Worm (Caenorhabditis elegans) whole organism, L2 larva: Measurements from ENCODE around the gene Y54F10BM.20.

ENCODE experiments used
- C34F6.9 ChIP-seq: fragments of 150-350 bp; optimal IDR thresholded peaks from 2 replicates; lab custom pipeline; 2014; ENCODE audit warnings: missing biosample characterization, missing genetic modification characterization
- F13H6.1 ChIP-seq: sonication (generic microtip); optimal IDR thresholded peaks from 2 replicates; lab custom pipeline; 2016; ENCODE audit warnings: missing genetic modification characterization, missing compliant biosample characterization
- R02D3.7 ChIP-seq: fragments of 150-350 bp; optimal IDR thresholded peaks from 2 replicates; lab custom pipeline; 2014; ENCODE audit warnings: missing biosample characterization, missing genetic modification characterization
- Y55F3AM.14 ChIP-seq: fragments of 200-800 bp; sonication (Bioruptor generic); optimal IDR thresholded peaks from 2 replicates; lab custom pipeline; 2018; ENCODE audit warnings: mild to moderate bottlenecking, missing genetic modification characterization, missing compliant biosample characterization
- ZK546.5 ChIP-seq: sonication (generic microtip); optimal IDR thresholded peaks from 2 replicates; lab custom pipeline; 2017; ENCODE audit warnings: missing biosample characterization, missing genetic modification characterization
- alr-1 ChIP-seq: fragments of 150-350 bp; optimal IDR thresholded peaks from 2 replicates; lab custom pipeline; 2014; ENCODE audit warnings: missing biosample characterization, missing genetic modification characterization
- ama-1 ChIP-seq: fragments of 150-350 bp; optimal IDR thresholded peaks from 2 replicates; lab custom pipeline; 2018; ENCODE audit warnings: inconsistent platforms
- blmp-1 ChIP-seq: sonication (generic microtip); optimal IDR thresholded peaks from 2 replicates; lab custom pipeline; 2017; ENCODE audit warnings: missing genetic modification characterization, mild to moderate bottlenecking, missing compliant biosample characterization, antibody characterized with exemption, moderate library complexity; ENCODE audit not compliant: insufficient read depth
- crh-2 ChIP-seq: sonication (generic microtip); optimal IDR thresholded peaks from 2 replicates; lab custom pipeline; 2017; ENCODE audit warnings: missing biosample characterization, missing genetic modification characterization
- dmd-4 ChIP-seq: sonication (generic microtip); optimal IDR thresholded peaks from 2 replicates; lab custom pipeline; 2017; ENCODE audit warnings: missing biosample characterization, missing genetic modification characterization
- egl-27 ChIP-seq: sonication (generic microtip); optimal IDR thresholded peaks from 3 replicates; lab custom pipeline; 2017; ENCODE audit warnings: missing biosample characterization, missing genetic modification reagents, missing genetic modification characterization
- elt-3 ChIP-seq: sonication (generic microtip); optimal IDR thresholded peaks from 2 replicates; lab custom pipeline; 2017; ENCODE audit warnings: missing biosample characterization, missing genetic modification characterization
- fos-1 ChIP-seq: fragments of 150-350 bp; optimal IDR thresholded peaks from 2 replicates; lab custom pipeline; 2014; ENCODE audit warnings: missing biosample characterization, missing genetic modification characterization
- gmeb-1 ChIP-seq: fragments of 150-350 bp; optimal IDR thresholded peaks from 2 replicates; lab custom pipeline; 2014; ENCODE audit warnings: missing biosample characterization, missing genetic modification characterization
- lin-11 ChIP-seq: fragments of 150-350 bp; sonication (generic microtip); optimal IDR thresholded peaks from 2 replicates; lab custom pipeline; 2014; ENCODE audit warnings: missing biosample characterization, missing genetic modification characterization, inconsistent platforms, mixed read lengths
- lin-13 ChIP-seq: fragments of 150-350 bp; optimal IDR thresholded peaks from 2 replicates; lab custom pipeline; 2014; ENCODE audit warnings: missing biosample characterization, missing genetic modification reagents, missing genetic modification characterization
- lsy-2 ChIP-seq, 2 experiments: fragments of 150-350 bp in 1 of 2; sonication (generic microtip) in 1 of 2; optimal IDR thresholded peaks; 2 replicates each; lab custom pipeline; 2014 to 2017; ENCODE audit warnings: missing biosample characterization in 2 of 2, missing genetic modification characterization in 2 of 2
- mab-5 ChIP-seq: fragments of 150-350 bp; optimal IDR thresholded peaks from 2 replicates; lab custom pipeline; 2014; ENCODE audit warnings: missing biosample characterization, missing genetic modification characterization
- mbf-1 ChIP-seq: sonication (generic microtip); optimal IDR thresholded peaks from 2 replicates; lab custom pipeline; 2017; ENCODE audit warnings: missing biosample characterization, missing genetic modification characterization
- mdl-1 ChIP-seq, 2 experiments: fragments of 150-350 bp in 1 of 2; sonication (generic microtip) in 1 of 2; optimal IDR thresholded peaks; 2 replicates each; lab custom pipeline; 2017; ENCODE audit warnings: missing biosample characterization in 2 of 2, missing genetic modification characterization in 2 of 2
- nhr-10 ChIP-seq: sonication (generic microtip); optimal IDR thresholded peaks from 2 replicates; lab custom pipeline; 2017; ENCODE audit warnings: missing biosample characterization, missing genetic modification characterization
- nhr-11 ChIP-seq: fragments of 150-350 bp; optimal IDR thresholded peaks from 2 replicates; lab custom pipeline; 2014; ENCODE audit warnings: missing biosample characterization, missing genetic modification characterization
- nhr-12 ChIP-seq: fragments of 150-350 bp; optimal IDR thresholded peaks from 2 replicates; lab custom pipeline; 2014; ENCODE audit warnings: missing biosample characterization, missing genetic modification characterization
- nhr-23 ChIP-seq: fragments of 150-350 bp; optimal IDR thresholded peaks from 2 replicates; lab custom pipeline; 2014; ENCODE audit warnings: missing biosample characterization, missing genetic modification reagents, missing genetic modification characterization
- nhr-237 ChIP-seq: fragments of 150-350 bp; optimal IDR thresholded peaks from 2 replicates; lab custom pipeline; 2014; ENCODE audit warnings: missing biosample characterization, missing genetic modification characterization
- nhr-25 ChIP-seq: fragments of 150-350 bp; sonication (generic microtip); optimal IDR thresholded peaks from 3 replicates; lab custom pipeline; 2014; ENCODE audit warnings: missing biosample characterization, missing genetic modification characterization
- nhr-6 ChIP-seq: fragments of 150-350 bp; optimal IDR thresholded peaks from 2 replicates; lab custom pipeline; 2014; ENCODE audit warnings: missing biosample characterization, missing genetic modification characterization
- peb-1 ChIP-seq: fragments of 150-350 bp; optimal IDR thresholded peaks from 2 replicates; lab custom pipeline; 2014; ENCODE audit warnings: missing biosample characterization, missing genetic modification characterization
- sem-4 ChIP-seq: fragments of 150-350 bp; optimal IDR thresholded peaks from 2 replicates; lab custom pipeline; 2014; ENCODE audit warnings: missing biosample characterization, missing genetic modification reagents, missing genetic modification characterization
- skn-1 ChIP-seq: sonication (generic microtip); optimal IDR thresholded peaks from 2 replicates; lab custom pipeline; 2017; ENCODE audit warnings: missing biosample characterization, missing genetic modification characterization
- sma-9 ChIP-seq, 2 experiments: fragments of 150-350 bp in 1 of 2; sonication (generic microtip) in 1 of 2; optimal IDR thresholded peaks; 2 replicates each; lab custom pipeline; 2014 to 2016; ENCODE audit warnings: missing genetic modification characterization in 2 of 2, mild to moderate bottlenecking in 1 of 2, missing biosample characterization in 1 of 2, missing compliant biosample characterization in 1 of 2, missing genetic modification reagents in 1 of 2, moderate library complexity in 1 of 2
- snpc-4 ChIP-seq: fragments of 150-350 bp; optimal IDR thresholded peaks from 2 replicates; lab custom pipeline; 2014; ENCODE audit warnings: missing biosample characterization, missing genetic modification characterization
- unc-39 ChIP-seq: fragments of 150-350 bp; optimal IDR thresholded peaks from 2 replicates; lab custom pipeline; 2014; ENCODE audit warnings: missing biosample characterization, missing genetic modification characterization
- unc-55 ChIP-seq: fragments of 150-350 bp; sonication (generic microtip); optimal IDR thresholded peaks from 3 replicates; lab custom pipeline; 2014; ENCODE audit warnings: missing biosample characterization, missing genetic modification reagents, missing genetic modification characterization
- unc-62 ChIP-seq: fragments of 150-350 bp; optimal IDR thresholded peaks from 2 replicates; lab custom pipeline; 2014; ENCODE audit warnings: missing biosample characterization, missing genetic modification reagents, missing genetic modification characterization
- zag-1 ChIP-seq: fragments of 150-350 bp; optimal IDR thresholded peaks from 2 replicates; lab custom pipeline; 2014; ENCODE audit warnings: missing biosample characterization, missing genetic modification characterization
- ztf-1 ChIP-seq: fragments of 200-800 bp; sonication (Bioruptor generic); conservative IDR thresholded peaks from 2 replicates; pipeline ENCODE4 v1.3.6; 2022; ENCODE audit warnings: missing genetic modification characterization, missing compliant biosample characterization
- ztf-11 ChIP-seq: sonication (generic microtip); optimal IDR thresholded peaks from 2 replicates; lab custom pipeline; 2017; ENCODE audit warnings: missing biosample characterization, missing genetic modification characterization
- ztf-4 ChIP-seq: fragments of 150-350 bp; optimal IDR thresholded peaks from 2 replicates; lab custom pipeline; 2014; ENCODE audit warnings: missing biosample characterization, missing genetic modification characterization

The Y54F10BM.20 gene

ce11 chrIII:2314678-2315077, 6.6 kb downstream of the Y54F10BM.20 start:
- TF ChIP-seq unc-55 (GFP tag; lab: Kevin White, UChicago) (no peak), Y55F3AM.14 (GFP tag; lab: Kevin White, UChicago) (no peak), egl-27 (tag; lab: Kevin White, UChicago) (no peak), lin-13 (GFP tag; lab: Kevin White, UChicago) (no peak), lin-11 (no peak), nhr-237 (tag; lab: Kevin White, UChicago) (no peak), ZK546.5 (tag; lab: Kevin White, UChicago) (no peak), R02D3.7 (tag; lab: Kevin White, UChicago) (no peak), gmeb-1 (no peak), mdl-1 (tag; optimal IDR thresholded peaks at IDR 0.05; lab: Kevin White, UChicago) (no peak)
- TF ChIP-seq, all 48 proteins: peak for 0

DNA sequence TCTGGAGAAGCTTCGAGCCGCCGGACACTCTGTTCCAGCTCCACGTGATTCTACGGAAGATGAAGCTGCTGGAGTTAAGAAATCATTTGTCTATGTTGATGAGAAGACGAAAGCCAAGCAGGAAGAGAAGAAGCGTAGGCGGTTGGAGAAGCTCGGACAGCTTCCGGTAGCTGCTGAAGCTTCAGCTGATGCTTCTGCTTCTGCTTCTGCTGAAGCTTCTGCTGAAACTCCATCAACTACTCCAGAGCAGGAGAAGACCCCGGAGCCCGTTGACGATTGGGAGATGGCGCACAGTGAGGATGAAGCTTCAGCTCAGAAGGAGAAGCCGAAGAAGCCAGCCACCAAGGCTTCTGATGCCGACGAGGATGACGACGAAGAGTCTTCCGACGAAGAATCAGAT, 8.4 kb downstream of the Y54F10BM.20 start:
- no peak for TF ChIP-seq C34F6.9 (tag; lab: Kevin White, UChicago)
- TF ChIP-seq, all 48 proteins: peak for 0

ce11 chrIII:2324703-2325102, 16.6 kb downstream of the Y54F10BM.20 start:
- no peak for TF ChIP-seq nhr-23 (tag; lab: Kevin White, UChicago)
- TF ChIP-seq ZK546.5 (tag; lab: Kevin White, UChicago) = no peak
- no peak for TF ChIP-seq unc-55 (GFP tag; lab: Kevin White, UChicago)
- TF ChIP-seq blmp-1 (tag; lab: Kevin White, UChicago) = no peak
- no peak for TF ChIP-seq lsy-2 (tag; optimal IDR thresholded peaks at IDR 0.05; lab: Kevin White, UChicago)
- TF ChIP-seq sma-9 (GFP tag; optimal IDR thresholded peaks at IDR 0.05; lab: Kevin White, UChicago) = no peak
- no peak for TF ChIP-seq sma-9 (tag; optimal IDR thresholded peaks at IDR 0.05; lab: Kevin White, UChicago)
- TF ChIP-seq egl-27 (tag; lab: Kevin White, UChicago) = no peak
- TF ChIP-seq mdl-1 (tag; optimal IDR thresholded peaks at IDR 0.05; lab: Kevin White, UChicago) = no peak
- TF ChIP-seq ama-1 (lab: Kevin White, UChicago) = no peak
- no peak for TF ChIP-seq crh-2 (tag; lab: Kevin White, UChicago)
- TF ChIP-seq nhr-10 (tag; lab: Kevin White, UChicago) = no peak
- TF ChIP-seq zag-1 (tag; lab: Kevin White, UChicago) = no peak
- no peak for TF ChIP-seq ztf-1 (GFP tag; lab: Robert Waterston, UW)
- TF ChIP-seq mbf-1 (tag; lab: Kevin White, UChicago) = no peak
- no peak for TF ChIP-seq lin-11
- no peak for TF ChIP-seq dmd-4
- TF ChIP-seq nhr-6 (tag; lab: Kevin White, UChicago) = no peak

DNA sequence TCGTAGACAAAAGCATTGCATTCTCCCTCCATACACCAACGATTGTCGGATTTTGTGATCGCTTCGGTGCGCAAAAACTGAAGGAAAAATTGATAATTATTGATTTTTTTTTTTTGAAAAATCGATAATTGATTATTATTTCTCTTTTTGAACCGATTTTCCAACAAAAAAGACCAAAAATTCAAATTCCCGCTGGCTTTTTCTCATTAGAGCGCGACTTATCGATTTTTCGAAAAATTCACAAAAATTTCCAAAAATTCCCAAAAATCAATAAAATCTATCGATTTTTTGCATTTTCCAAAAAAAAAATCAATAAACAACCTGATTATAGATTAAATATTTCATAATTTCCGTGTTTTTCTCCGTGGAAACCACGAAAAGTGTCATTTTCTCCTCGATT, 20.6 kb downstream of the Y54F10BM.20 start:
- TF ChIP-seq nhr-11 (tag; lab: Kevin White, UChicago) = no peak
- TF ChIP-seq gmeb-1 = no peak
- TF ChIP-seq F13H6.1 (tag; lab: Kevin White, UChicago) = no peak
- no peak for TF ChIP-seq unc-62 (GFP tag; lab: Kevin White, UChicago)
- TF ChIP-seq alr-1 (tag; lab: Kevin White, UChicago) = no peak
- no peak for TF ChIP-seq egl-27 (tag; lab: Kevin White, UChicago)
- TF ChIP-seq ztf-11 = no peak
- no peak for TF ChIP-seq Y55F3AM.14 (GFP tag; lab: Kevin White, UChicago)
- TF ChIP-seq nhr-25 (tag; lab: Kevin White, UChicago) = no peak
- no peak for TF ChIP-seq fos-1 (tag; lab: Kevin White, UChicago)
- no peak for TF ChIP-seq unc-55 (GFP tag; lab: Kevin White, UChicago)
- no peak for TF ChIP-seq mab-5 (tag; lab: Kevin White, UChicago)
- no peak for TF ChIP-seq lsy-2 (tag; optimal IDR thresholded peaks at IDR 0.05; lab: Kevin White, UChicago)
- no peak for TF ChIP-seq peb-1 (tag; lab: Kevin White, UChicago)
- TF ChIP-seq elt-3 (tag; lab: Kevin White, UChicago) = no peak
- TF ChIP-seq nhr-12 (tag; lab: Kevin White, UChicago) = no peak

DNA sequence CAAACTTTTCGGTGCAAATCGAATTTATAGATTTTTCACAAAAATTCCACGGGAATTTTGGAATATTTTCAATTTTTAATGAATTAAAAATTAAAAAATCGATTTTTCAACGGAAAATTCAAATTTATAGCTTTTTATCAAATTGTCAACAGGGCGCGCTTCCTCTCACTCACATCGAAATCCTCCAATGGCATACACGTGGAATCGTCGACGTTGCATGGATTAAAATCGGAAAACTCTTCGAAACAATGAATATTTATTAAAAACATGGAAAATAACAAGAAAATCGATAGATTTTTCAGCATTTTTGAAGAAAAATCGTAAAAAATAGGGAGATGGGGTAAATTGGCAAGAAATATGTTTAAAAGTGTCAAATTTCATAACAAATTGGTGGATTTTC, 21.3 kb downstream of the Y54F10BM.20 start, which contains the start of gene Y54F10BM.12:
Y54F10BM.12 (minus strand) TSS at position 344 of the 400 bp plus-strand sequence.
- TF ChIP-seq alr-1 (tag; lab: Kevin White, UChicago) (no peak), blmp-1 (tag; lab: Kevin White, UChicago) (no peak), nhr-25 (tag; lab: Kevin White, UChicago) (no peak), ZK546.5 (tag; lab: Kevin White, UChicago) (no peak), C34F6.9 (tag; lab: Kevin White, UChicago) (no peak), snpc-4 (no peak), unc-39 (tag; lab: Kevin White, UChicago) (no peak), mab-5 (tag; lab: Kevin White, UChicago) (no peak), nhr-237 (tag; lab: Kevin White, UChicago) (no peak), ama-1 (lab: Kevin White, UChicago) (no peak), mdl-1 (tag; optimal IDR thresholded peaks at IDR 0.05; lab: Kevin White, UChicago) (no peak), nhr-23 (tag; lab: Kevin White, UChicago) (no peak), ztf-1 (GFP tag; lab: Robert Waterston, UW) (no peak), ztf-4 (tag; lab: Kevin White, UChicago) (no peak), sem-4 (tag; lab: Kevin White, UChicago) (no peak), mbf-1 (tag; lab: Kevin White, UChicago) (no peak), nhr-10 (tag; lab: Kevin White, UChicago) (no peak), skn-1 (tag; lab: Kevin White, UChicago) (no peak)
